Fruit fly (Drosophila melanogaster): ENCODE results near the gene sstn.

DNA sequence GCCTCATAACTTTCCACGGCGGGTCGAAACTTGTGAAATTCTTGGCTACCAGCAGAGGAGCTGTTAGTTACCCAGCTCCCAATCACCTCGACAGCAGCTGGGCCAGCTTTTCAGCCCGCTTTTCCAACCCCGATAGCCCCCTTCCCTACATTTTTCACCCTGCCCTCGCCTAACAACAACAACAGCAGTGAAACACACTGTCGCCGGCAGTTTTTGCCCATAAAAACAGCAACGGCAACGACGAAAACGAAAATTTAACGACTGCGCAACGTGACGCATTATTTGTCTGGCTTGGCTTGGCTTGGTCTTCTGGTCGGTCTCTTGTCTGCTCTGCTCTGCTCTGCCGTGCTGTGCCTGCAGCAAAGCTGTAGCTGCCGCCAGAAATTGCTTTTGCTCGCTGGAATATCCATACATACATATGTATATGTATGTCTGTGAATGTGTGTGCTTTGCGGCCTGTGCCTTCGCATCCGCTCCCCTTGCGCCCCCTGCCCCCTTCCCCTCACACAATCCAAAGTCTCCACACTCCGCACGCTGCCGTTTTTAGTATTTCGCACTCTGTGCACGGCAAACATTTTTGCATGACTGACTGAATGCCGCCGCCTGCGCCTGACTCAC is 12.7 kb upstream of the sstn start:
- no peak for TF ChIP-seq Abd-B (GFP tag; optimal IDR thresholded peaks at IDR 0.05)
- TF ChIP-seq CG18262 (tag; optimal IDR thresholded peaks at IDR 0.05): no peak
- no peak for TF ChIP-seq gro (GFP tag; optimal IDR thresholded peaks at IDR 0.05)
